Worm (Caenorhabditis elegans) whole organism, mixed stage, embryonic: ENCODE results near the gene ceh-27.

Experiments
- blmp-1 ChIP-seq: fragments of 150-350 bp; optimal IDR thresholded peaks from 2 replicates; lab custom pipeline; 2014; ENCODE audit warnings: missing biosample characterization, missing genetic modification characterization
- ces-1 ChIP-seq: fragments of 150-350 bp; optimal IDR thresholded peaks from 2 replicates; lab custom pipeline; 2014; ENCODE audit warnings: missing biosample characterization, missing genetic modification reagents, missing genetic modification characterization
- ham-2 ChIP-seq: fragments of 200-800 bp; sonication (Bioruptor generic); optimal IDR thresholded peaks from 2 replicates; lab custom pipeline; 2018; ENCODE audit warnings: mild to moderate bottlenecking, missing genetic modification characterization, missing compliant biosample characterization
- mep-1 ChIP-seq: fragments of 150-350 bp; optimal IDR thresholded peaks from 2 replicates; lab custom pipeline; 2017; ENCODE audit warnings: missing biosample characterization, missing genetic modification reagents, missing genetic modification characterization, inconsistent platforms
- nhr-12 ChIP-seq: fragments of 150-350 bp; optimal IDR thresholded peaks from 2 replicates; lab custom pipeline; 2014; ENCODE audit warnings: missing biosample characterization, missing genetic modification characterization
- nhr-237 ChIP-seq: fragments of 150-350 bp; optimal IDR thresholded peaks from 2 replicates; lab custom pipeline; 2014; ENCODE audit warnings: missing biosample characterization, missing genetic modification characterization
- nhr-28 ChIP-seq: fragments of 150-350 bp; optimal IDR thresholded peaks from 2 replicates; lab custom pipeline; 2014; ENCODE audit warnings: missing biosample characterization, missing genetic modification characterization
- snpc-4 ChIP-seq: fragments of 150-350 bp; optimal IDR thresholded peaks from 2 replicates; lab custom pipeline; 2014; ENCODE audit warnings: missing biosample characterization, missing genetic modification characterization
- unc-120 ChIP-seq: sonication (generic microtip); optimal IDR thresholded peaks from 2 replicates; lab custom pipeline; 2017; ENCODE audit warnings: missing genetic modification characterization, missing compliant biosample characterization; ENCODE audit not compliant: poor library complexity, severe bottlenecking
- unc-62 ChIP-seq: fragments of 150-350 bp; optimal IDR thresholded peaks from 2 replicates; lab custom pipeline; 2014; ENCODE audit warnings: missing biosample characterization, missing genetic modification reagents, missing genetic modification characterization

DNA sequence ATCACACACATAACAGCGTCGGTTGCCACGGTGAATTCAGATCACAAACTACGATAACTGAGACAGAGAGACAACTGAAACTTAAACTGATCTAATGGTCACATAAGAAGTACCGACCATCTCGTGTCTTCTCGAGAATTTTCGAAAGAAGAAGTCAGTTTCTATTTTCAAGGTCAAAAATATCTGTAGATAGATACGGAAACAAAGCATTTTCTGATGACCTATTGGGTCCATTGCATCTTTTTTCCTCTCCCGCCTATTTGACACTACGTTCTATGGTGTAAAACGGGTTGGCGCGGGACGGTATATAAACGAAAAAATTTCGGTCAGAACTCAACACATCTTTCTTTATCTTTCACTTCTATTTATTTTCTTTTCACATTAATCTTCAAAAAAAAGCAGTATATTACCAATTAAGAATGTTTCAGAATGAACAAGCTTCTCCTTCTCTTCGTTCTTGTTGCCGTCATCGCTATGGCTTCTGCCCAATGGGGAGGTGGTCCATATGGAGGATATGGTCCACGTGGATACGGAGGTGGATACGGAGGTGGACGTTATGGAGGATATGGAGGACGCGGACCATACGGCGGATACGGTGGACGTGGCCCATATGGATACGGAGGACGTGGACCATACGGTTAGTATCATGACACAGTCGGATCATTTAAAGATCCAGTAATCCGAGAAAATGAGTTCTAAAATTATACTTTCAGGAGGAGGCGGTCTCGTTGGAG, 48.8 kb downstream of the ceh-27 start, which contains the start of gene nlp-24:
- no peak for TF ChIP-seq ham-2
- no peak for TF ChIP-seq nhr-237 (tag; lab: Kevin White, UChicago)
- no peak for TF ChIP-seq nhr-28 (tag; lab: Kevin White, UChicago)
- no peak for TF ChIP-seq nhr-12 (tag; lab: Kevin White, UChicago)
- no peak for TF ChIP-seq mep-1 (tag; lab: Kevin White, UChicago)
- no peak for TF ChIP-seq snpc-4 (tag; lab: Kevin White, UChicago)
- no peak for TF ChIP-seq unc-120 (tag; lab: Kevin White, UChicago)
- TF ChIP-seq unc-62 (GFP tag; lab: Kevin White, UChicago), result no peak
- TF ChIP-seq ces-1 (GFP tag; lab: Kevin White, UChicago), result no peak
- no peak for TF ChIP-seq blmp-1 (tag; lab: Kevin White, UChicago)
